Fruit fly (Drosophila melanogaster) whole organism, adult: ENCODE data around the gene CG10428.

Experiments used
- CG11617 ChIP-seq: fragments of 200-800 bp; sonication (Bioruptor generic); optimal IDR thresholded peaks from 2 replicates; lab custom pipeline; 2017; ENCODE audit warnings: mild to moderate bottlenecking, missing biosample characterization, missing genetic modification reagents, missing genetic modification characterization
- CG12768 ChIP-seq: fragments of 200-800 bp; sonication (Bioruptor generic); optimal IDR thresholded peaks from 2 replicates; lab custom pipeline; 2017; ENCODE audit warnings: missing biosample characterization, missing genetic modification characterization, mild to moderate bottlenecking, moderate library complexity, missing genetic modification reagents
- CG14711 ChIP-seq: fragments of 200-800 bp; sonication (Bioruptor generic); optimal IDR thresholded peaks from 2 replicates; lab custom pipeline; 2018; ENCODE audit warnings: missing biosample characterization, mild to moderate bottlenecking, missing genetic modification characterization, moderate library complexity
- CG1620 ChIP-seq: fragments of 200-800 bp; sonication (Bioruptor generic); optimal IDR thresholded peaks from 2 replicates; lab custom pipeline; 2016; ENCODE audit warnings: missing biosample characterization, missing genetic modification characterization
- CG33017 ChIP-seq: fragments of 200-800 bp; sonication (Bioruptor generic); optimal IDR thresholded peaks from 2 replicates; lab custom pipeline; 2018; ENCODE audit warnings: missing biosample characterization, mild to moderate bottlenecking, missing genetic modification characterization, moderate library complexity
- CG5204 ChIP-seq: fragments of 200-800 bp; sonication (Bioruptor generic); optimal IDR thresholded peaks from 2 replicates; lab custom pipeline; 2016; ENCODE audit warnings: missing biosample characterization, missing genetic modification characterization
- CG7045 ChIP-seq: fragments of 200-800 bp; sonication (Bioruptor generic); optimal IDR thresholded peaks from 2 replicates; lab custom pipeline; 2017; ENCODE audit warnings: missing biosample characterization, mild to moderate bottlenecking, missing genetic modification characterization
- CG7101 ChIP-seq: fragments of 200-800 bp; sonication (Bioruptor generic); optimal IDR thresholded peaks from 2 replicates; lab custom pipeline; 2018; ENCODE audit warnings: missing biosample characterization, mild to moderate bottlenecking, missing genetic modification characterization, moderate library complexity
- Clk ChIP-seq: fragments of 200-800 bp; sonication (Bioruptor generic); optimal IDR thresholded peaks from 2 replicates; lab custom pipeline; 2017; ENCODE audit warnings: missing biosample characterization, missing genetic modification characterization
- Crg-1 ChIP-seq: fragments of 200-800 bp; sonication (Bioruptor generic); optimal IDR thresholded peaks from 2 replicates; lab custom pipeline; 2016; ENCODE audit warnings: missing biosample characterization, missing genetic modification characterization
- Hr96 ChIP-seq: fragments of 200-800 bp; sonication (Bioruptor generic); optimal IDR thresholded peaks from 2 replicates; lab custom pipeline; 2016; ENCODE audit warnings: missing biosample characterization, missing genetic modification characterization
- Mnt ChIP-seq: fragments of 200-800 bp; sonication (Bioruptor generic); optimal IDR thresholded peaks from 2 replicates; lab custom pipeline; 2016; ENCODE audit warnings: missing biosample characterization, mild to moderate bottlenecking, missing genetic modification characterization
- bab1 ChIP-seq: fragments of 200-800 bp; sonication (Bioruptor generic); optimal IDR thresholded peaks from 3 replicates; lab custom pipeline; 2019; ENCODE audit warnings: missing biosample characterization, mild to moderate bottlenecking, missing genetic modification characterization, moderate library complexity
- cic ChIP-seq: fragments of 200-800 bp; sonication (Bioruptor generic); optimal IDR thresholded peaks from 2 replicates; lab custom pipeline; 2017; ENCODE audit warnings: missing biosample characterization, mild to moderate bottlenecking, missing genetic modification characterization, moderate library complexity
- cnc ChIP-seq, 2 experiments: fragments of >200 bp; optimal IDR thresholded peaks; 2 replicates each; lab custom pipeline; 2017
- kay ChIP-seq: fragments of 200-800 bp; sonication (Bioruptor generic); peaks from one replicate; lab custom pipeline; 2016; ENCODE audit warnings: missing biosample characterization, missing genetic modification characterization, borderline replicate concordance
- ovo ChIP-seq: fragments of 200-800 bp; sonication (Bioruptor generic); optimal IDR thresholded peaks from 2 replicates; lab custom pipeline; 2016; ENCODE audit warnings: missing biosample characterization, missing genetic modification characterization
- pad ChIP-seq: fragments of 200-800 bp; sonication (Bioruptor generic); optimal IDR thresholded peaks from 3 replicates; lab custom pipeline; 2017; ENCODE audit warnings: missing biosample characterization, missing genetic modification characterization, mild to moderate bottlenecking, moderate library complexity, missing genetic modification reagents
- tj ChIP-seq: fragments of 200-800 bp; sonication (Bioruptor generic); optimal IDR thresholded peaks from 3 replicates; lab custom pipeline; 2017; ENCODE audit warnings: missing biosample characterization, mild to moderate bottlenecking, missing genetic modification characterization, moderate library complexity
- toe ChIP-seq: fragments of 200-800 bp; sonication (Bioruptor generic); optimal IDR thresholded peaks from 2 replicates; lab custom pipeline; 2016; ENCODE audit warnings: missing biosample characterization, missing genetic modification characterization

The CG10428 gene

dm6 chr2L:18944175-18945012, 4.3 kb upstream of the CG10428 start:
- TF ChIP-seq CG5204 (GFP tag; lab: Kevin White, UChicago): no peak
- TF ChIP-seq Crg-1 (GFP tag; lab: Kevin White, UChicago): no peak
- no peak for TF ChIP-seq CG7101 (tag; lab: Kevin White, UChicago)
- peak; percentile 50 for TF ChIP-seq cic (GFP tag; lab: Kevin White, UChicago)
- no peak for TF ChIP-seq CG14711
- TF ChIP-seq CG33017 (tag; lab: Kevin White, UChicago): no peak
- peak; percentile 52 for TF ChIP-seq tj (GFP tag; lab: Kevin White, UChicago)
- peak; percentile 21 for TF ChIP-seq bab1 (GFP tag; lab: Kevin White, UChicago)
- TF ChIP-seq CG7045: no peak
- TF ChIP-seq CG12768: peak; percentile 66
- TF ChIP-seq kay (GFP tag; lab: Kevin White, UChicago): no peak
- no peak for TF ChIP-seq Hr96 (GFP tag; lab: Kevin White, UChicago)
- no peak for TF ChIP-seq ovo (GFP tag; lab: Kevin White, UChicago)
- TF ChIP-seq toe (GFP tag; lab: Kevin White, UChicago): peak; percentile 23
- TF ChIP-seq cnc (optimal IDR thresholded peaks at IDR 0.05; lab: Kevin White, UChicago): no peak
- TF ChIP-seq pad (GFP tag; lab: Kevin White, UChicago): peak; percentile 36
- TF ChIP-seq Mnt (GFP tag; lab: Kevin White, UChicago): no peak
- no peak for TF ChIP-seq Clk (GFP tag; lab: Kevin White, UChicago)
- peak; percentile 21 for TF ChIP-seq CG1620
- TF ChIP-seq CG11617 (GFP tag; lab: Kevin White, UChicago): no peak

- no peak for TF ChIP-seq CG7101 (tag; lab: Kevin White, UChicago)
- no peak for TF ChIP-seq Mnt (GFP tag; lab: Kevin White, UChicago)
- no peak for TF ChIP-seq Clk (GFP tag; lab: Kevin White, UChicago)
- TF ChIP-seq Crg-1 (GFP tag; lab: Kevin White, UChicago): no peak
- no peak for TF ChIP-seq bab1 (GFP tag; lab: Kevin White, UChicago)
- TF ChIP-seq pad (GFP tag; lab: Kevin White, UChicago): no peak
- no peak for TF ChIP-seq CG11617 (GFP tag; lab: Kevin White, UChicago)
- TF ChIP-seq CG1620: no peak
- no peak for TF ChIP-seq toe (GFP tag; lab: Kevin White, UChicago)
- TF ChIP-seq ovo (GFP tag; lab: Kevin White, UChicago): no peak
- TF ChIP-seq cnc (optimal IDR thresholded peaks at IDR 0.05; lab: Kevin White, UChicago): no peak
- TF ChIP-seq tj (GFP tag; lab: Kevin White, UChicago): no peak
- no peak for TF ChIP-seq kay (GFP tag; lab: Kevin White, UChicago)
- no peak for TF ChIP-seq CG33017 (tag; lab: Kevin White, UChicago)
These were observed 2.7 kb upstream of the CG10428 start, which contains the start of gene CG46304 for dm6 chr2L:18945765-18946552. Gene CG46304, plus strand, starts transcription at chr2L:18946305.

dm6 chr2L:18946636-18947514, 1.8 kb upstream of the CG10428 start:
- TF ChIP-seq CG7045 (no peak), bab1 (GFP tag; lab: Kevin White, UChicago) (no peak), ovo (GFP tag; lab: Kevin White, UChicago) (no peak), CG5204 (GFP tag; lab: Kevin White, UChicago) (no peak), Clk (GFP tag; lab: Kevin White, UChicago) (no peak), Mnt (GFP tag; lab: Kevin White, UChicago) (no peak), pad (GFP tag; lab: Kevin White, UChicago) (no peak), Hr96 (GFP tag; lab: Kevin White, UChicago) (no peak), Crg-1 (GFP tag; lab: Kevin White, UChicago) (no peak), CG33017 (tag; lab: Kevin White, UChicago) (no peak)

dm6 chr2L:18947515-18947998, 1.1 kb upstream of the CG10428 start:
- TF ChIP-seq pad (GFP tag; lab: Kevin White, UChicago) (peak; percentile 31), CG14711 (no peak)

- TF ChIP-seq kay (GFP tag; lab: Kevin White, UChicago): no peak
- TF ChIP-seq CG7101 (tag; lab: Kevin White, UChicago): peak; percentile 0
- no peak for TF ChIP-seq CG12768
- no peak for TF ChIP-seq CG5204 (GFP tag; lab: Kevin White, UChicago)
- no peak for TF ChIP-seq cic (GFP tag; lab: Kevin White, UChicago)
- no peak for TF ChIP-seq CG14711
- no peak for TF ChIP-seq Mnt (GFP tag; lab: Kevin White, UChicago)
- peak; percentile 19 for TF ChIP-seq tj (GFP tag; lab: Kevin White, UChicago)
- TF ChIP-seq CG7045: no peak
- no peak for TF ChIP-seq ovo (GFP tag; lab: Kevin White, UChicago)
- no peak for TF ChIP-seq CG1620
- no peak for TF ChIP-seq Clk (GFP tag; lab: Kevin White, UChicago)
- TF ChIP-seq CG33017 (tag; lab: Kevin White, UChicago): no peak
- no peak for TF ChIP-seq cnc (optimal IDR thresholded peaks at IDR 0.05; lab: Kevin White, UChicago)
- no peak for TF ChIP-seq Hr96 (GFP tag; lab: Kevin White, UChicago)
These were observed 490 bp upstream of the CG10428 start for dm6 chr2L:18948065-18948723.
